Fruit fly (Drosophila melanogaster): Measurements from ENCODE around the gene nocte.

nocte gene

dm6 chrX:10460506-10461114 lies 13.9 kb downstream of the nocte start, which contains the start of gene Neb-cGP (continued):
- TF ChIP-seq CG10431 (GFP tag; optimal IDR thresholded peaks at IDR 0.05): no peak
- no peak for TF ChIP-seq CG11093 (GFP tag; IDR thresholded peaks at IDR 0.05)
- peak; percentile 96 for TF ChIP-seq CG34224 (GFP tag; IDR thresholded peaks at IDR 0.05; ENCODE audit: partially characterized antibody)
- TF ChIP-seq jing (GFP tag; optimal IDR thresholded peaks at IDR 0.05): no peak
- TF ChIP-seq Sin3A (optimal IDR thresholded peaks at IDR 0.05): peak; percentile 31
- TF ChIP-seq CG1832 (GFP tag; optimal IDR thresholded peaks at IDR 0.05): no peak
- peak; percentile 65 for TF ChIP-seq CG8290 (GFP tag; optimal IDR thresholded peaks at IDR 0.05)
- peak in 1 of 2 experiments; percentile 94 for TF ChIP-seq CG8290 (tag; optimal IDR thresholded peaks at IDR 0.05)
- TF ChIP-seq lab (GFP tag; optimal IDR thresholded peaks at IDR 0.05): peak; percentile 83
- TF ChIP-seq ems (GFP tag; optimal IDR thresholded peaks at IDR 0.05): peak; percentile 41
- TF ChIP-seq dati (GFP tag; IDR thresholded peaks at IDR 0.05): no peak
- no peak for TF ChIP-seq bowl (GFP tag; IDR thresholded peaks at IDR 0.05)
- peak; percentile 32 for TF ChIP-seq CG10366 (GFP tag; IDR thresholded peaks at IDR 0.05)
- peak; percentile 68; the same call in 2 of the 3 replicates for TF ChIP-seq ken (GFP tag; IDR thresholded peaks at IDR 0.05)
- peak; percentile 22 for TF ChIP-seq CG18011 (GFP tag; optimal IDR thresholded peaks at IDR 0.05)
- peak; percentile 82 for TF ChIP-seq slbo (GFP tag; IDR thresholded peaks at IDR 0.05)
- no peak for TF ChIP-seq Sry-β (GFP tag; optimal IDR thresholded peaks at IDR 0.05)
- peak; percentile 97 for TF ChIP-seq Dp (GFP tag; optimal IDR thresholded peaks at IDR 0.05)
- 0 out of 3 replicates have a peak, but pooled peaks have one; percentile 26 for TF ChIP-seq tgo (GFP tag; IDR thresholded peaks at IDR 0.05)
- no peak for TF ChIP-seq Blimp-1 (GFP tag; optimal IDR thresholded peaks at IDR 0.05)
- TF ChIP-seq Atf3 (GFP tag; optimal IDR thresholded peaks at IDR 0.05): peak; percentile 4
- peak; percentile 43 for TF ChIP-seq dmrt11E (tag; optimal IDR thresholded peaks at IDR 0.05)
- TF ChIP-seq Dip2 (GFP tag; IDR thresholded peaks at IDR 0.05): no peak
- peak; percentile 29 for TF ChIP-seq D19A (tag; optimal IDR thresholded peaks at IDR 0.05)
- TF ChIP-seq Hmx (GFP tag; optimal IDR thresholded peaks at IDR 0.05): no peak
- no peak for TF ChIP-seq crol (GFP tag; IDR thresholded peaks at IDR 0.05)
- no peak for TF ChIP-seq hth (optimal IDR thresholded peaks at IDR 0.05)
- no peak for TF ChIP-seq ro (GFP tag; IDR thresholded peaks at IDR 0.05)
- TF ChIP-seq Usf (GFP tag; optimal IDR thresholded peaks at IDR 0.05): peak; percentile 10
- no peak for TF ChIP-seq CG1792 (GFP tag; optimal IDR thresholded peaks at IDR 0.05)
- peak; percentile 25 for TF ChIP-seq CG11723 (GFP tag; optimal IDR thresholded peaks at IDR 0.05)
- peak; percentile 70 for TF ChIP-seq CG14710 (tag; optimal IDR thresholded peaks at IDR 0.05)
- TF ChIP-seq Oaz (GFP tag; IDR thresholded peaks at IDR 0.05): no peak
- no peak for TF ChIP-seq NK7.1 (GFP tag; optimal IDR thresholded peaks at IDR 0.05)
- peak; percentile 72 for TF ChIP-seq CoRest (tag; optimal IDR thresholded peaks at IDR 0.05)
- TF ChIP-seq eve (GFP tag; optimal IDR thresholded peaks at IDR 0.05): no peak
- peak; percentile 31; the same call in 2 of the 3 replicates for TF ChIP-seq row (GFP tag; IDR thresholded peaks at IDR 0.05)
- TF ChIP-seq CG13624 (GFP tag; optimal IDR thresholded peaks at IDR 0.05): peak; percentile 70
- TF ChIP-seq MBD-R2 (GFP tag; IDR thresholded peaks at IDR 0.05): peak; percentile 77
- no peak for TF ChIP-seq ttk (GFP tag; IDR thresholded peaks at IDR 0.05)
- peak; percentile 85 for TF ChIP-seq Dbx (GFP tag; IDR thresholded peaks at IDR 0.05)
- TF ChIP-seq dpn (GFP tag; optimal IDR thresholded peaks at IDR 0.05): peak; percentile 69 to 79
- no peak for TF ChIP-seq CG14050 (GFP tag; IDR thresholded peaks at IDR 0.05)
- TF ChIP-seq phol (tag; optimal IDR thresholded peaks at IDR 0.05): peak; percentile 56
- peak; percentile 75 for TF ChIP-seq Lhr (GFP tag; optimal IDR thresholded peaks at IDR 0.05)
- TF ChIP-seq HmgD (GFP tag; optimal IDR thresholded peaks at IDR 0.05): peak; percentile 56
- TF ChIP-seq CG5180 (GFP tag; optimal IDR thresholded peaks at IDR 0.05): no peak
- TF ChIP-seq E2f1 (GFP tag; IDR thresholded peaks at IDR 0.05): peak; percentile 34; the same call in 1 of the 2 replicates
- TF ChIP-seq sima (GFP tag; optimal IDR thresholded peaks at IDR 0.05): no peak
- peak; percentile 65 for TF ChIP-seq Mad (GFP tag; optimal IDR thresholded peaks at IDR 0.05)
- peak; percentile 49; the same call in 1 of the 2 replicates for TF ChIP-seq CG17328 (GFP tag; IDR thresholded peaks at IDR 0.05)
- no peak for TF ChIP-seq CG7745 (tag; optimal IDR thresholded peaks at IDR 0.05)
